Worm (Caenorhabditis elegans): ENCODE results near the gene B0024.3.

Gene B0024.3

ce11 chrV:10245615-10246014 is 41.7 kb upstream of the B0024.3 start:
- TF ChIP-seq ets-7 (tag; optimal IDR thresholded peaks at IDR 0.05) (no peak), aly-1 (tag; optimal IDR thresholded peaks at IDR 0.05) (no peak), pes-1 (GFP tag; IDR thresholded peaks at IDR 0.05) (no peak), B0310.2 (tag; optimal IDR thresholded peaks at IDR 0.05) (no peak), ama-1 (optimal IDR thresholded peaks at IDR 0.05) (no peak), flt-1 (GFP tag; IDR thresholded peaks at IDR 0.05) (no peak), tbx-37 (GFP tag; conservative IDR thresholded peaks at IDR 0.05) (no peak)

- no peak for TF ChIP-seq hmbx-1 (tag; optimal IDR thresholded peaks at IDR 0.05)
- no peak for TF ChIP-seq ceh-36 (tag; optimal IDR thresholded peaks at IDR 0.05)
- TF ChIP-seq B0310.2 (tag; optimal IDR thresholded peaks at IDR 0.05), result no peak
- no peak for TF ChIP-seq pes-1 (GFP tag; IDR thresholded peaks at IDR 0.05)
- TF ChIP-seq tbx-37 (GFP tag; conservative IDR thresholded peaks at IDR 0.05), result no peak
- TF ChIP-seq ceh-13 (GFP tag; optimal IDR thresholded peaks at IDR 0.05), result no peak
- no peak for TF ChIP-seq hnd-1 (tag; optimal IDR thresholded peaks at IDR 0.05)
- TF ChIP-seq scrt-1 (GFP tag; IDR thresholded peaks at IDR 0.05), result no peak
- TF ChIP-seq tbx-11 (GFP tag; IDR thresholded peaks at IDR 0.05), result no peak
- no peak for TF ChIP-seq flt-1 (GFP tag; IDR thresholded peaks at IDR 0.05)
- no peak for TF ChIP-seq hmg-4 (GFP tag; optimal IDR thresholded peaks at IDR 0.05)
- no peak for TF ChIP-seq ama-1 (optimal IDR thresholded peaks at IDR 0.05)
- no peak for TF ChIP-seq tra-4 (tag; optimal IDR thresholded peaks at IDR 0.05)
- TF ChIP-seq F13C5.2 (tag; optimal IDR thresholded peaks at IDR 0.05), result no peak
- TF ChIP-seq aly-1 (tag; optimal IDR thresholded peaks at IDR 0.05), result no peak
- no peak for TF ChIP-seq ets-7 (tag; optimal IDR thresholded peaks at IDR 0.05)
- no peak for TF ChIP-seq sea-1 (GFP tag; conservative IDR thresholded peaks at IDR 0.05)
Measured at ce11 chrV:10246443-10246885, 40.9 kb upstream of the B0024.3 start.

ce11 chrV:10246967-10247366 is 40.4 kb upstream of the B0024.3 start:
- TF ChIP-seq B0310.2 (tag; optimal IDR thresholded peaks at IDR 0.05) (no peak), pes-1 (GFP tag; IDR thresholded peaks at IDR 0.05) (no peak), hnd-1 (tag; optimal IDR thresholded peaks at IDR 0.05) (no peak), aly-1 (tag; optimal IDR thresholded peaks at IDR 0.05) (no peak), hmbx-1 (tag; optimal IDR thresholded peaks at IDR 0.05) (no peak), tbx-37 (GFP tag; conservative IDR thresholded peaks at IDR 0.05) (no peak), ama-1 (optimal IDR thresholded peaks at IDR 0.05) (no peak), ceh-36 (tag; optimal IDR thresholded peaks at IDR 0.05) (no peak), F13C5.2 (tag; optimal IDR thresholded peaks at IDR 0.05) (no peak)

ce11 chrV:10247673-10248239 is 39.6 kb upstream of the B0024.3 start:
- no peak for TF ChIP-seq ets-7 (tag; optimal IDR thresholded peaks at IDR 0.05)
- no peak for TF ChIP-seq sea-1 (GFP tag; conservative IDR thresholded peaks at IDR 0.05)
- TF ChIP-seq ceh-13 (GFP tag; optimal IDR thresholded peaks at IDR 0.05), result no peak
- no peak for TF ChIP-seq hmbx-1 (tag; optimal IDR thresholded peaks at IDR 0.05)
- TF ChIP-seq hnd-1 (tag; optimal IDR thresholded peaks at IDR 0.05), result no peak
- no peak for TF ChIP-seq tbx-11 (GFP tag; IDR thresholded peaks at IDR 0.05)
- TF ChIP-seq scrt-1 (GFP tag; IDR thresholded peaks at IDR 0.05), result no peak
- TF ChIP-seq tra-4 (tag; optimal IDR thresholded peaks at IDR 0.05), result no peak
- no peak for TF ChIP-seq pes-1 (GFP tag; IDR thresholded peaks at IDR 0.05)
- no peak for TF ChIP-seq ceh-36 (tag; optimal IDR thresholded peaks at IDR 0.05)
- no peak for TF ChIP-seq B0310.2 (tag; optimal IDR thresholded peaks at IDR 0.05)
- no peak for TF ChIP-seq aly-1 (tag; optimal IDR thresholded peaks at IDR 0.05)

- TF ChIP-seq ets-7 (tag; optimal IDR thresholded peaks at IDR 0.05) (no peak), scrt-1 (GFP tag; IDR thresholded peaks at IDR 0.05) (no peak), sea-1 (GFP tag; conservative IDR thresholded peaks at IDR 0.05) (no peak), flt-1 (GFP tag; IDR thresholded peaks at IDR 0.05) (no peak), tbx-11 (GFP tag; IDR thresholded peaks at IDR 0.05) (no peak), ceh-13 (GFP tag; optimal IDR thresholded peaks at IDR 0.05) (no peak), hmg-4 (GFP tag; optimal IDR thresholded peaks at IDR 0.05) (no peak), tbx-37 (GFP tag; conservative IDR thresholded peaks at IDR 0.05) (no peak), hnd-1 (tag; optimal IDR thresholded peaks at IDR 0.05) (no peak)
Measured at ce11 chrV:10248255-10248979, 38.9 kb upstream of the B0024.3 start, which contains the start of gene akt-1. akt-1 (plus strand) TSS chrV:10248905.

ce11 chrV:10249515-10249914 is 37.8 kb upstream of the B0024.3 start:
- TF ChIP-seq pes-1 (GFP tag; IDR thresholded peaks at IDR 0.05), result no peak
- TF ChIP-seq tbx-11 (GFP tag; IDR thresholded peaks at IDR 0.05), result no peak
- no peak for TF ChIP-seq ets-7 (tag; optimal IDR thresholded peaks at IDR 0.05)
- TF ChIP-seq hmbx-1 (tag; optimal IDR thresholded peaks at IDR 0.05), result no peak
- TF ChIP-seq F13C5.2 (tag; optimal IDR thresholded peaks at IDR 0.05), result no peak
- no peak for TF ChIP-seq tbx-37 (GFP tag; conservative IDR thresholded peaks at IDR 0.05)
- no peak for TF ChIP-seq aly-1 (tag; optimal IDR thresholded peaks at IDR 0.05)
- TF ChIP-seq tra-4 (tag; optimal IDR thresholded peaks at IDR 0.05), result no peak
- no peak for TF ChIP-seq B0310.2 (tag; optimal IDR thresholded peaks at IDR 0.05)
- TF ChIP-seq hmg-4 (GFP tag; optimal IDR thresholded peaks at IDR 0.05), result no peak
- no peak for TF ChIP-seq sea-1 (GFP tag; conservative IDR thresholded peaks at IDR 0.05)
- no peak for TF ChIP-seq ama-1 (optimal IDR thresholded peaks at IDR 0.05)
- TF ChIP-seq hnd-1 (tag; optimal IDR thresholded peaks at IDR 0.05), result no peak
- no peak for TF ChIP-seq ceh-13 (GFP tag; optimal IDR thresholded peaks at IDR 0.05)
- TF ChIP-seq flt-1 (GFP tag; IDR thresholded peaks at IDR 0.05), result no peak

ce11 chrV:10252682-10253081 is 34.7 kb upstream of the B0024.3 start:
- TF ChIP-seq hmbx-1 (tag; optimal IDR thresholded peaks at IDR 0.05) (no peak), ceh-36 (tag; optimal IDR thresholded peaks at IDR 0.05) (no peak), aly-1 (tag; optimal IDR thresholded peaks at IDR 0.05) (no peak), scrt-1 (GFP tag; IDR thresholded peaks at IDR 0.05) (no peak), F13C5.2 (tag; optimal IDR thresholded peaks at IDR 0.05) (no peak)
